Worm (Caenorhabditis elegans) whole organism, midembryonic: ENCODE measurements around the gene orc-5.

ENCODE experiments used
- T22C8.4 ChIP-seq: fragments of 200-800 bp; sonication (Bioruptor generic); IDR thresholded peaks from 2 replicates; pipeline ENCODE4 v1.3.6; 2022; ENCODE audit warnings: missing genetic modification characterization, missing compliant biosample characterization
- cog-1 ChIP-seq: sonication (generic microtip); optimal IDR thresholded peaks from 2 replicates; lab custom pipeline; 2016; ENCODE audit warnings: missing genetic modification characterization, missing compliant biosample characterization
- flt-1 ChIP-seq: fragments of 200-800 bp; sonication (Bioruptor generic); IDR thresholded peaks from 2 replicates; pipeline ENCODE4 v1.3.6; 2022; ENCODE audit warnings: missing genetic modification characterization, missing compliant biosample characterization
- klf-2 ChIP-seq: fragments of 200-800 bp; sonication (Bioruptor generic); conservative IDR thresholded peaks from 2 replicates; pipeline ENCODE4 v1.3.6; 2022; ENCODE audit warnings: missing genetic modification reagents, missing genetic modification characterization, missing compliant biosample characterization
- med-1 ChIP-seq: sonication (generic microtip); optimal IDR thresholded peaks from 2 replicates; lab custom pipeline; 2017; ENCODE audit warnings: missing genetic modification characterization, mild to moderate bottlenecking, missing compliant biosample characterization, antibody characterized with exemption, missing genetic modification reagents; ENCODE audit not compliant: insufficient read depth
- ref-1 ChIP-seq: fragments of 200-800 bp; sonication (Bioruptor generic); conservative IDR thresholded peaks from 2 replicates; pipeline ENCODE4 v1.3.6; 2022; ENCODE audit warnings: missing genetic modification reagents, missing genetic modification characterization, missing compliant biosample characterization
- tab-1 ChIP-seq: fragments of 200-800 bp; sonication (Bioruptor generic); IDR thresholded peaks from 2 replicates; pipeline ENCODE4 v1.3.6; 2022; ENCODE audit warnings: missing genetic modification characterization, missing compliant biosample characterization
- ztf-23 ChIP-seq: fragments of 200-800 bp; sonication (Bioruptor generic); IDR thresholded peaks from 2 replicates; pipeline ENCODE4 v1.3.6; 2022; ENCODE audit warnings: missing genetic modification reagents, missing genetic modification characterization, missing compliant biosample characterization
- ztf-29 ChIP-seq: fragments of 200-800 bp; sonication (Bioruptor generic); IDR thresholded peaks from 2 replicates; pipeline ENCODE4 v1.3.6; 2022; ENCODE audit warnings: missing genetic modification reagents, missing genetic modification characterization, missing compliant biosample characterization

orc-5 gene

DNA sequence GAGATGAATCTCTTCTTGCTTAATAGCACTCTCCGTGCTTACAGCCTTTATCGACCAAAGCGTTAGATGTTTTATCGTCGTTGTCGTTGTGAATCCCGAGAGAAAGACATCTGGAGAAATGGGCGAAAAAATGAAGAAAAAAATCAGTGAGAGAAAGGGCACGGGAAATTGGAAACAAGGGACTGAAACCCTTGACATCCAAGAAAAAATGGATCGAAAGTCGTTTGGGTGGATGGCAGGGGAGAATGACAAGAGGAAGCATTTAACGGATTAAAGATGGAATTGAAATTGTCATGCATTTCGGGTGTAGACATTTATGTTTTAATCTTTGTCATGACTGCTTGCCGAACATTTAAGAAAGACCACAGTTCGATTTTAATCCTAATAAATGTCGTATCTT, 39.4 kb upstream of the orc-5 start, which contains the start of gene inpp-1:
Gene inpp-1 (minus strand): TSS at position 101 of the 400 bp plus-strand sequence.
- TF ChIP-seq ztf-29 (GFP tag; lab: Robert Waterston, UW) (no peak), T22C8.4 (no peak), ref-1 (GFP tag; lab: Robert Waterston, UW) (no peak), klf-2 (GFP tag; lab: Robert Waterston, UW) (no peak), cog-1 (tag; lab: Kevin White, UChicago) (no peak), ztf-23 (GFP tag; lab: Robert Waterston, UW) (no peak), tab-1 (GFP tag; lab: Robert Waterston, UW) (no peak), med-1 (GFP tag; lab: Kevin White, UChicago) (no peak), flt-1 (GFP tag; lab: Robert Waterston, UW) (no peak)

DNA sequence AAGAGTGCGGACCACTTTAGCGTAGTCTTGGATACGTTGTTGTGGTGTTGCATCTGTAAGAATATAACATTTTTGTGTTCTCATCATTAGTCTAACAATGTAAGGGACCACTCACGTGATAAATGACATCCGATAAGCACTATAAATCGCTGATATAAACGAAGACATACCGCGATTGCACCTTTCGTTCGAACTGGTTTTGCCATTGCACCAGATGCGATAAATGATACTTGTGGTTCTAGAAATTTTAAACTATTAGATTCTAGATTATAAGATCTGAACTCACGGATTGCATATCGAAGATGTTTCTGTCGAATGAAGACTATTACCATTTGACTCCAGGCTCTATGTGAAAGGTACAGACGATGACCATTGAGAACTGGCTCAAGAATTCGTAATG, 36.9 kb upstream of the orc-5 start:
- TF ChIP-seq ztf-29 (GFP tag; lab: Robert Waterston, UW) (no peak), T22C8.4 (no peak), klf-2 (GFP tag; lab: Robert Waterston, UW) (no peak), cog-1 (tag; lab: Kevin White, UChicago) (no peak), ztf-23 (GFP tag; lab: Robert Waterston, UW) (no peak), flt-1 (GFP tag; lab: Robert Waterston, UW) (no peak), tab-1 (GFP tag; lab: Robert Waterston, UW) (no peak)

DNA sequence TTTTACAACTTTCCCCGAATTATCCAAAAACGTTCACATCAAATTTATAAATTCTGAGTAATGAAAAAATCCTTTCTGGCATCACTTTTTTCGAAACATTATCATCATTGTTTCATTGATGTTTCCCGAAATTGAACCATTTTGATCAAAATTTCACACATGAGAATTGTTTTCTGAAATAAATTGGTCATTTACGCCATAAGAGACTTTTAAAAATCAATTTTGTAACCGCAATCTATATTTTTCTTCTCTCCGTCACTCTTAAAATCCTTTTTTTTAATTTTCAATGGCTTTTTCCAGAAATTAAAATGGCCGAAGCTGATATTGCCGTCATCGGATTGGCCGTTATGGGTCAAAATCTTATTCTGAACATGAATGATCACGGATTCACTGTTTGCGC, 35.0 kb upstream of the orc-5 start, which contains the start of gene T25B9.9:
Gene T25B9.9 (plus strand): TSS at position 301 of the 400 bp plus-strand sequence.
- TF ChIP-seq flt-1 (GFP tag; lab: Robert Waterston, UW) (no peak), T22C8.4 (no peak), ztf-23 (GFP tag; lab: Robert Waterston, UW) (no peak), ref-1 (GFP tag; lab: Robert Waterston, UW) (no peak), ztf-29 (GFP tag; lab: Robert Waterston, UW) (no peak), cog-1 (tag; lab: Kevin White, UChicago) (no peak), klf-2 (GFP tag; lab: Robert Waterston, UW) (no peak), tab-1 (GFP tag; lab: Robert Waterston, UW) (no peak), med-1 (GFP tag; lab: Kevin White, UChicago) (no peak)

DNA sequence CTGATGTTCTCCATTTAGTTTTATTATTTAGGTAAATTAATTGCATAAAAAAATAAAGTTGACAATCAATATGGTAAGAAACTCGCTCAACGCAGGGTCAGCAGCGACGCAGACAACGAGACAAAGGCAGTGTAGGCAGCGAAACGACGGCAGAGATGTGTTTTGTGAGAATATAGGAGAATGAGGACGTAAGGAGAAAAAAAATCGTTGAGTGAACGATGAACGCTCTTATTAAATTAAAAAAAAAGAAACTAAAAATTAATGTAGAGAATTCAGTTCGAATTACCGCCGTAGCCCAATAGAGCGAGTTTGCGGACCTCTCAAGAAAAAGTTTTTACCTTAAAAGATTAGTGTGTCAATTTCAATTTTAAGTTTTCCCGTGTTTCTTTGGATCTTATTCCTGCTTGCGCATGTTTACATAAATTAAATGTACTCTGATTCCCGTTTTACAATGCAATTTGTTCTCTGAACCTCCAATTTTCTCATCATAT, 33.8 kb upstream of the orc-5 start, which contains the start of gene T25B9.8:
Gene T25B9.8 (minus strand): TSS at position 51 of the 491 bp plus-strand sequence.
- TF ChIP-seq flt-1 (GFP tag; lab: Robert Waterston, UW) (no peak), tab-1 (GFP tag; lab: Robert Waterston, UW) (no peak), ztf-23 (GFP tag; lab: Robert Waterston, UW) (no peak), klf-2 (GFP tag; lab: Robert Waterston, UW) (no peak), T22C8.4 (no peak), cog-1 (tag; lab: Kevin White, UChicago) (no peak), ztf-29 (GFP tag; lab: Robert Waterston, UW) (no peak)

DNA sequence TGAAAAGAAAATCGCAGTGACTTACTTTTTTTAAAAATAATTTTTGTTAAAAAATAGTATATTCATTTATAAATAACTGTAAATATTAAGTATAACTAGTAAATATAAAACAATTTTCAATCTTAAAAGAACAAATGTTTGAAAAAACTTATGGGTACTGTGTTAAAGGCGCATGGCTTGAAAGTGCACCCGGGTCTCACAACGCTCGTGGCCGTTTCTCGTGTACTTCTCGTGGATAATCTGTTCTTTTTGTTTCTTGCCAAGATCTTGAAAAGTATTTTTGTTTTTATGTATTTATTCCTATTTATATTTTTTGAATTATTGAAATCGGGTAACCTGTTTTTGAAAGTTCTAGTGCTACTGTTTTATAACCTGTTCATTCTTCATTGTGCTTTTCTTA, 31.7 kb upstream of the orc-5 start:
- no peak for TF ChIP-seq med-1 (GFP tag; lab: Kevin White, UChicago)
- no peak for TF ChIP-seq T22C8.4
- TF ChIP-seq flt-1 (GFP tag; lab: Robert Waterston, UW), result no peak
- no peak for TF ChIP-seq klf-2 (GFP tag; lab: Robert Waterston, UW)
- TF ChIP-seq ref-1 (GFP tag; lab: Robert Waterston, UW), result no peak
- TF ChIP-seq cog-1 (tag; lab: Kevin White, UChicago), result no peak
- no peak for TF ChIP-seq tab-1 (GFP tag; lab: Robert Waterston, UW)
- no peak for TF ChIP-seq ztf-23 (GFP tag; lab: Robert Waterston, UW)
- no peak for TF ChIP-seq ztf-29 (GFP tag; lab: Robert Waterston, UW)

DNA sequence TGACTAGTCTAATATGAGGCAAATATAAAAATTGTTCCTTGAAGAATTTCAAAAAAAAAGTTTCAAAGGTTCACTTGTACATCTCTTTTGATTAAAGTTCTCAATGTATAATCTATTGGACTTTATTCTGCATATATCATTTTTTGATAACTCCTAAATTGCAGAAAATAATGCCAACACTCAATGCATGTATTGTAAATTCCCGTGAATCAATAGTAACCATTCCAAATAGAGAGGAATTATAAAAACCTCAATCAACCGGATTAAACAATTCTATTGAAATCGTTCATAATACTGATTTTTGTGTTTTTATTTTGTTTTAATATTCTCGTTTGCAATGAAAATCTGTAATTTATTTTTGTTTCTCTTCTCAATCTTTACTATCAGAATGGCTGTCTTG, 30.7 kb upstream of the orc-5 start, which contains the start of gene T25B9.12:
Gene T25B9.12 (plus strand): TSS at position 301 of the 400 bp plus-strand sequence.
- TF ChIP-seq ref-1 (GFP tag; lab: Robert Waterston, UW), result no peak

DNA sequence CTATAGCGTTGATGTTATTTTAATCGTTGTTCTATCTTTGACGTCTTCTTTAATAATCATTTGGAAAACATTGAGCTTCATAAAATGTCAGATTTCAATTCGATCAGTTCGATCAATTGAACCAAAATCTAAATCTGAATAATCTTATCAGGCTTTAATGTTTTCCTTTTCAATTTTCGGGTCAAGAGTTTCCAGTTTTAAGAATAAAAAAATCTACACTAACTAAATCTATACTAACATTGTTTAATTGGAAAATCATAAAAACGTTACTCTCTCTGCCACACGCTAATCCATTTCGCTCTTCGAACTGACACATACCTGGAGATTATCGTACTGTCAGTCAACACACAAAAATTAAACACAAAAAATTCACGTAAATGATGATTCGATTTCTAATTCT, 29.8 kb upstream of the orc-5 start, which contains the start of gene T25B9.11:
Gene T25B9.11 (plus strand): TSS at position 301 of the 400 bp plus-strand sequence.
- no peak for TF ChIP-seq T22C8.4
- no peak for TF ChIP-seq ref-1 (GFP tag; lab: Robert Waterston, UW)

DNA sequence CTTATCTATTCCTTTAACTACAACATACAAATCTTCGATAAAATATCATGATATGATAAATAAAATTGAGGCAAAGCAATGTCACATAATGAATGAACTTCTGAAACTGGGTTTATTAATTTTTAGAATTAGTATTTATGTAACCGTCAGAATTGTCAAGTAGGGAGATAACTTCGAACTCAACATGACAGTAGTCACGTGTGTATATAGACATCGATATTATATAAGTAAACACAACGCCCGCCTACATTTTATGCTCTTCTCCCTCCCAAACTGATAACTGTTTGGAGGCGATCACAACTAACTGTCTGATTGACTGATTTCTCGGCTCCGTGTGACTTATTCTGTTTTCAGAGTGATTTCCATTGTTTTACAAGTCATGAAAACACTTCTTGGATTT, 27.0 kb upstream of the orc-5 start, which contains the start of gene ugt-54:
Gene ugt-54 (plus strand): TSS at position 355 of the 400 bp plus-strand sequence.
- TF ChIP-seq klf-2 (GFP tag; lab: Robert Waterston, UW), result no peak
- no peak for TF ChIP-seq T22C8.4
- TF ChIP-seq cog-1 (tag; lab: Kevin White, UChicago), result no peak
- no peak for TF ChIP-seq ztf-23 (GFP tag; lab: Robert Waterston, UW)
- TF ChIP-seq ref-1 (GFP tag; lab: Robert Waterston, UW), result no peak
- TF ChIP-seq flt-1 (GFP tag; lab: Robert Waterston, UW), result no peak
- no peak for TF ChIP-seq tab-1 (GFP tag; lab: Robert Waterston, UW)
- TF ChIP-seq med-1 (GFP tag; lab: Kevin White, UChicago), result no peak
- TF ChIP-seq ztf-29 (GFP tag; lab: Robert Waterston, UW), result no peak

DNA sequence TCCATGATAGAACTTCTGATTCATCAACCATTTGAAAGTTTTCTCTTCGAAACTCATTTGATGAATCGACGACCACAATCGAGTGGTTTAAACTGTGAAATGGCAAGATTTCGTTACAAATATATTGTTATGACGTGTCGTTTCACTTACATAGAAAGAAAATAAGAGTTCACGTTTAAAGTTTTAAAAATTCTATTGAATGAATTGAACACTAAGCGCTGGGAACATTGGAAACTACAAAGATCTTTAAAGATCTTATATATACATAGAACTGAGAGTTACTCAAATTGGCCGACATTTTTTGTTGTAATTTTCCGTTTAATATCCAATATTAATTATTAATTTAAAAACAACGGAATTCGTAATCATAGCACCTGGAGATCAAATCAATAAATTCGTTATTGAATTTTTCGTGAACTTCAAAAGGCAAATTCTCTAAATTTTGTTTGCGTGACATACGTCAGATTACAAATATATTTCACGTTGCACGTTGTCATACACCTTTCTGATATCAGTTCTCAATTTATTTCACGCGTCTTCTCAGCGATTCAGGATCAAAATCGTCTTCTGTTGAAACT, 23.3 kb upstream of the orc-5 start, which contains the start of the genes T25B9.4 and T25B9.6:
Gene T25B9.4 (minus strand): TSS at position 101 of the 578 bp plus-strand sequence.
Gene T25B9.6 (plus strand): TSS at position 528 of the 578 bp plus-strand sequence.
- no peak for TF ChIP-seq flt-1 (GFP tag; lab: Robert Waterston, UW)
- no peak for TF ChIP-seq cog-1 (tag; lab: Kevin White, UChicago)
- no peak for TF ChIP-seq med-1 (GFP tag; lab: Kevin White, UChicago)
- no peak for TF ChIP-seq klf-2 (GFP tag; lab: Robert Waterston, UW)
- no peak for TF ChIP-seq T22C8.4
- TF ChIP-seq ztf-23 (GFP tag; lab: Robert Waterston, UW), result no peak
- no peak for TF ChIP-seq ref-1 (GFP tag; lab: Robert Waterston, UW)
- no peak for TF ChIP-seq tab-1 (GFP tag; lab: Robert Waterston, UW)
- TF ChIP-seq ztf-29 (GFP tag; lab: Robert Waterston, UW), result no peak
